Worm (Caenorhabditis elegans): Measurements from ENCODE around the gene K08E7.5.

ce11 chrIV:12618877-12619276, 45.7 kb downstream of the K08E7.5 start:
- TF ChIP-seq aly-2 (tag; optimal IDR thresholded peaks at IDR 0.05) (no peak), elt-2 (tag; optimal IDR thresholded peaks at IDR 0.05) (no peak), nhr-237 (tag; optimal IDR thresholded peaks at IDR 0.05) (no peak), lir-3 (tag; optimal IDR thresholded peaks at IDR 0.05; ENCODE audit: poor library complexity) (no peak), nhr-20 (tag; optimal IDR thresholded peaks at IDR 0.05) (no peak), sptf-1 (tag; optimal IDR thresholded peaks at IDR 0.05) (no peak), lin-39 (tag; optimal IDR thresholded peaks at IDR 0.05) (no peak), unc-62 (GFP tag; optimal IDR thresholded peaks at IDR 0.05) (no peak), nhr-76 (tag; optimal IDR thresholded peaks at IDR 0.05) (no peak), snpc-4 (tag; optimal IDR thresholded peaks at IDR 0.05) (no peak), blmp-1 (tag; optimal IDR thresholded peaks at IDR 0.05) (peak; percentile 54), nhr-85 (tag) (no peak)
